Worm (Caenorhabditis elegans) whole organism, L1 larva: Measurements from ENCODE around the gene F35G2.3.
"Not testable (repeated sequence)": the region's sequence is repeated elsewhere in the genome, so short reads cannot be mapped to it uniquely, and the experiment has no call there.

Experiments
- C16A3.4 ChIP-seq: fragments of 150-350 bp; optimal IDR thresholded peaks from 2 replicates; lab custom pipeline; 2014; ENCODE audit warnings: missing biosample characterization, missing genetic modification characterization
- ama-1 ChIP-seq: fragments of 150-350 bp; optimal IDR thresholded peaks from 2 replicates; lab custom pipeline; 2014
- ceh-82 ChIP-seq, 3 experiments: fragments of 150-350 bp in 1 of 3; sonication (generic microtip) in 2 of 3; optimal IDR thresholded peaks; 2 replicates each; lab custom pipeline; 2014 to 2017; ENCODE audit warnings: missing biosample characterization in 3 of 3, missing genetic modification characterization in 3 of 3
- dpl-1 ChIP-seq, 3 experiments: fragments of 150-350 bp in 2 of 3; sonication (generic microtip) in 1 of 3; optimal IDR thresholded peaks; 2 replicates each; lab custom pipeline; 2014 to 2017; ENCODE audit warnings: missing biosample characterization in 3 of 3, missing genetic modification characterization in 3 of 3, missing genetic modification reagents in 3 of 3
- dsc-1 ChIP-seq: sonication (generic microtip); optimal IDR thresholded peaks from 2 replicates; lab custom pipeline; 2016; ENCODE audit warnings: mild to moderate bottlenecking, missing genetic modification characterization, missing compliant biosample characterization
- efl-1 ChIP-seq, 4 experiments: fragments of 150-350 bp; optimal IDR thresholded peaks in 3 of 4; peaks in 1 of 4; 1 replicate in 1 of 4; 2 replicates in 3 of 4; lab custom pipeline; 2014; ENCODE audit warnings: missing biosample characterization in 2 of 4, missing genetic modification characterization in 2 of 4, missing genetic modification reagents in 2 of 4
- elt-2 ChIP-seq: sonication (generic microtip); optimal IDR thresholded peaks from 2 replicates; lab custom pipeline; 2016; ENCODE audit warnings: missing genetic modification characterization, mild to moderate bottlenecking, inconsistent platforms, missing compliant biosample characterization, missing genetic modification reagents
- elt-3 ChIP-seq, 6 experiments: fragments of 150-350 bp in 1 of 6; sonication (generic microtip); optimal IDR thresholded peaks; 2 replicates each; lab custom pipeline; 2017 to 2018; ENCODE audit warnings: missing biosample characterization in 6 of 6, missing genetic modification characterization in 6 of 6, inconsistent platforms in 1 of 6
- hlh-17 ChIP-seq: fragments of 200-800 bp; sonication (Bioruptor generic); optimal IDR thresholded peaks from 2 replicates; lab custom pipeline; 2018; ENCODE audit warnings: missing genetic modification characterization, mild to moderate bottlenecking, missing compliant biosample characterization, moderate library complexity, borderline replicate concordance
- jun-1 ChIP-seq: fragments of 150-350 bp; optimal IDR thresholded peaks from 2 replicates; lab custom pipeline; 2014; ENCODE audit warnings: missing biosample characterization, missing genetic modification reagents, missing genetic modification characterization
- lin-14 ChIP-seq: fragments of 200-800 bp; sonication (Bioruptor generic); optimal IDR thresholded peaks from 2 replicates; lab custom pipeline; 2018; ENCODE audit warnings: mild to moderate bottlenecking, missing genetic modification characterization, moderate library complexity, missing compliant biosample characterization
- lin-15B ChIP-seq: fragments of 150-350 bp; sonication (generic microtip); optimal IDR thresholded peaks from 3 replicates; lab custom pipeline; 2014; ENCODE audit warnings: missing biosample characterization, missing genetic modification characterization
- lin-35 ChIP-seq, 2 experiments: fragments of 150-350 bp; optimal IDR thresholded peaks; 2 replicates each; lab custom pipeline; 2014; ENCODE audit warnings: missing biosample characterization in 2 of 2, missing genetic modification characterization in 2 of 2, missing genetic modification reagents in 2 of 2
- lin-39 ChIP-seq: fragments of 150-350 bp; optimal IDR thresholded peaks from 2 replicates; lab custom pipeline; 2014; ENCODE audit warnings: missing biosample characterization, missing genetic modification reagents, missing genetic modification characterization
- lir-3 ChIP-seq: sonication (generic microtip); optimal IDR thresholded peaks from 2 replicates; lab custom pipeline; 2016; ENCODE audit warnings: mild to moderate bottlenecking, missing genetic modification characterization, moderate library complexity, missing compliant biosample characterization; ENCODE audit not compliant: poor library complexity
- mdl-1 ChIP-seq, 2 experiments: fragments of 150-350 bp; optimal IDR thresholded peaks; 2 replicates each; lab custom pipeline; 2014 to 2017; ENCODE audit warnings: missing biosample characterization in 2 of 2, missing genetic modification characterization in 2 of 2, inconsistent platforms in 1 of 2
- nhr-11 ChIP-seq: fragments of 150-350 bp; optimal IDR thresholded peaks from 2 replicates; lab custom pipeline; 2014; ENCODE audit warnings: missing biosample characterization, missing genetic modification characterization
- nhr-71 ChIP-seq: sonication (generic microtip); optimal IDR thresholded peaks from 2 replicates; lab custom pipeline; 2016; ENCODE audit warnings: mild to moderate bottlenecking, missing genetic modification characterization, moderate library complexity, missing compliant biosample characterization
- pax-3 ChIP-seq: fragments of 200-800 bp; sonication (Bioruptor generic); optimal IDR thresholded peaks from 2 replicates; lab custom pipeline; 2018; ENCODE audit warnings: mild to moderate bottlenecking, missing genetic modification characterization, moderate library complexity, missing compliant biosample characterization
- rnt-1 ChIP-seq: sonication (generic microtip); optimal IDR thresholded peaks from 2 replicates; lab custom pipeline; 2016; ENCODE audit warnings: mild to moderate bottlenecking, missing genetic modification characterization, moderate library complexity, missing compliant biosample characterization
- unc-130 ChIP-seq: fragments of 150-350 bp; optimal IDR thresholded peaks from 2 replicates; lab custom pipeline; 2017; ENCODE audit warnings: missing biosample characterization, missing genetic modification characterization, inconsistent platforms
- unc-86 ChIP-seq: sonication (generic microtip); optimal IDR thresholded peaks from 2 replicates; lab custom pipeline; 2016; ENCODE audit warnings: missing genetic modification characterization, missing compliant biosample characterization
- xbp-1 ChIP-seq: sonication (generic microtip); optimal IDR thresholded peaks from 2 replicates; lab custom pipeline; 2016; ENCODE audit warnings: missing genetic modification characterization, missing compliant biosample characterization
- ztf-11 ChIP-seq, 2 experiments: sonication (generic microtip); optimal IDR thresholded peaks; 2 replicates each; lab custom pipeline; 2016 to 2017; ENCODE audit warnings: missing genetic modification characterization in 2 of 2, missing biosample characterization in 1 of 2, missing compliant biosample characterization in 1 of 2
- ztf-4 ChIP-seq: fragments of 150-350 bp; optimal IDR thresholded peaks from 2 replicates; lab custom pipeline; 2014; ENCODE audit warnings: missing biosample characterization, missing genetic modification characterization

Gene F35G2.3

ce11 chrIV:12167944-12168343 lies 41.5 kb upstream of the F35G2.3 start, which contains the start of gene F20B10.3:
Gene F20B10.3 (plus strand): TSS chrIV:12168244.
- TF ChIP-seq mdl-1 (tag; optimal IDR thresholded peaks at IDR 0.05; lab: Kevin White, UChicago) (no peak), jun-1 (tag; lab: Kevin White, UChicago) (no peak), efl-1 (optimal IDR thresholded peaks at IDR 0.05; lab: Kevin White, UChicago) (no peak), efl-1 (GFP tag; optimal IDR thresholded peaks at IDR 0.05 in 1 of 2; lab: Kevin White, UChicago) (peak in 1 of 2 experiments; percentile 43), elt-3 (tag; optimal IDR thresholded peaks at IDR 0.05; lab: Kevin White, UChicago) (no peak)
- TF ChIP-seq, all 84 proteins: peak for 1

ce11 chrIV:12178235-12178634 lies 31.2 kb upstream of the F35G2.3 start, which contains the start of gene nlr-1:
Gene nlr-1 (minus strand): TSS chrIV:12178335.
- TF ChIP-seq lin-39 (tag; lab: Kevin White, UChicago); ceh-82 (tag; optimal IDR thresholded peaks at IDR 0.05; lab: Kevin White, UChicago); lir-3: not testable (repeated sequence)

ce11 chrIV:12192104-12192763 lies 17.2 kb upstream of the F35G2.3 start:
- TF ChIP-seq lin-14: peak; percentile 10
- TF ChIP-seq rnt-1 (tag; lab: Kevin White, UChicago): no peak
- no peak for TF ChIP-seq dpl-1 (GFP tag; optimal IDR thresholded peaks at IDR 0.05; lab: Kevin White, UChicago)
- TF ChIP-seq dsc-1 (tag; lab: Kevin White, UChicago): no peak
- TF ChIP-seq hlh-17 (GFP tag; lab: Kevin White, UChicago): no peak
- no peak for TF ChIP-seq ama-1 (lab: Kevin White, UChicago)
- TF ChIP-seq unc-86: no peak

- TF ChIP-seq efl-1 (optimal IDR thresholded peaks at IDR 0.05; lab: Kevin White, UChicago): no peak
- peak in 1 of 2 experiments; percentile 14 for TF ChIP-seq efl-1 (GFP tag; optimal IDR thresholded peaks at IDR 0.05 in 1 of 2; lab: Kevin White, UChicago)
- TF ChIP-seq unc-130 (tag; lab: Kevin White, UChicago): no peak
- TF ChIP-seq nhr-11 (tag; lab: Kevin White, UChicago): no peak
Measured at ce11 chrIV:12193338-12193737, 16.1 kb upstream of the F35G2.3 start.

ce11 chrIV:12194668-12195067 lies 14.8 kb upstream of the F35G2.3 start:
- no peak for TF ChIP-seq ztf-4 (tag; lab: Kevin White, UChicago)
- no peak for TF ChIP-seq efl-1 (optimal IDR thresholded peaks at IDR 0.05; lab: Kevin White, UChicago)
- TF ChIP-seq efl-1 (GFP tag; optimal IDR thresholded peaks at IDR 0.05 in 1 of 2; lab: Kevin White, UChicago): peak in 1 of 2 experiments; percentile 46

- no peak for TF ChIP-seq xbp-1 (tag; lab: Kevin White, UChicago)
- no peak for TF ChIP-seq lin-35 (GFP tag; optimal IDR thresholded peaks at IDR 0.05; lab: Kevin White, UChicago)
- no peak for TF ChIP-seq pax-3 (tag; lab: Kevin White, UChicago)
- TF ChIP-seq ztf-11 (tag; optimal IDR thresholded peaks at IDR 0.05; lab: Kevin White, UChicago): no peak
Measured at ce11 chrIV:12196608-12197007, 12.8 kb upstream of the F35G2.3 start.

ce11 chrIV:12197679-12198078 lies 11.7 kb upstream of the F35G2.3 start:
- TF ChIP-seq jun-1 (tag; lab: Kevin White, UChicago) (peak; percentile 2), nhr-71 (tag; lab: Kevin White, UChicago) (peak; percentile 18), elt-2 (tag; lab: Kevin White, UChicago) (peak; percentile 71), lin-35 (GFP tag; optimal IDR thresholded peaks at IDR 0.05; lab: Kevin White, UChicago) (peak in 1 of 2 experiments; percentile 5), C16A3.4 (tag; lab: Kevin White, UChicago) (no peak), lin-15B (tag; lab: Kevin White, UChicago) (no peak), efl-1 (optimal IDR thresholded peaks at IDR 0.05; lab: Kevin White, UChicago) (no peak), efl-1 (GFP tag; optimal IDR thresholded peaks at IDR 0.05 in 1 of 2; lab: Kevin White, UChicago) (peak in 1 of 2 experiments; percentile 16)
